Worm (Caenorhabditis elegans) whole organism, L1 larva: Measurements from ENCODE around the gene F13D12.3.

Source experiments
- C04F5.9 ChIP-seq: sonication (generic microtip); optimal IDR thresholded peaks from 2 replicates; lab custom pipeline; 2016; ENCODE audit warnings: missing genetic modification characterization, missing compliant biosample characterization
- C16A3.4 ChIP-seq: fragments of 150-350 bp; optimal IDR thresholded peaks from 2 replicates; lab custom pipeline; 2014; ENCODE audit warnings: missing biosample characterization, missing genetic modification characterization
- C34B4.2 ChIP-seq: sonication (generic microtip); optimal IDR thresholded peaks from 2 replicates; lab custom pipeline; 2017; ENCODE audit warnings: mild to moderate bottlenecking, missing genetic modification characterization, missing compliant biosample characterization
- aha-1 ChIP-seq: fragments of 150-350 bp; optimal IDR thresholded peaks from 2 replicates; lab custom pipeline; 2014; ENCODE audit warnings: missing biosample characterization, missing genetic modification characterization
- ama-1 ChIP-seq: fragments of 150-350 bp; optimal IDR thresholded peaks from 2 replicates; lab custom pipeline; 2014
- blmp-1 ChIP-seq: fragments of 150-350 bp; optimal IDR thresholded peaks from 2 replicates; lab custom pipeline; 2014; ENCODE audit warnings: missing biosample characterization, missing genetic modification characterization
- ceh-90 ChIP-seq: sonication (generic microtip); optimal IDR thresholded peaks from 2 replicates; lab custom pipeline; 2016; ENCODE audit warnings: missing genetic modification characterization, missing compliant biosample characterization
- dpl-1 ChIP-seq, 3 experiments: fragments of 150-350 bp in 2 of 3; sonication (generic microtip) in 1 of 3; optimal IDR thresholded peaks; 2 replicates each; lab custom pipeline; 2014 to 2017; ENCODE audit warnings: missing biosample characterization in 3 of 3, missing genetic modification characterization in 3 of 3, missing genetic modification reagents in 3 of 3
- efl-3 ChIP-seq: fragments of 200-800 bp; sonication (Bioruptor generic); optimal IDR thresholded peaks from 2 replicates; lab custom pipeline; 2018; ENCODE audit warnings: mild to moderate bottlenecking, missing genetic modification characterization, missing compliant biosample characterization
- egl-13 ChIP-seq: sonication (generic microtip); optimal IDR thresholded peaks from 2 replicates; lab custom pipeline; 2016; ENCODE audit warnings: missing genotype, missing genetic modification reagents, missing genetic modification characterization, missing compliant biosample characterization
- elt-3 ChIP-seq, 6 experiments: fragments of 150-350 bp in 1 of 6; sonication (generic microtip); optimal IDR thresholded peaks; 2 replicates each; lab custom pipeline; 2017 to 2018; ENCODE audit warnings: missing biosample characterization in 6 of 6, missing genetic modification characterization in 6 of 6, inconsistent platforms in 1 of 6
- fkh-10 ChIP-seq: sonication (generic microtip); optimal IDR thresholded peaks from 2 replicates; lab custom pipeline; 2017; ENCODE audit warnings: missing biosample characterization, missing genetic modification reagents, missing genetic modification characterization
- fkh-4 ChIP-seq: sonication (generic microtip); optimal IDR thresholded peaks from 2 replicates; lab custom pipeline; 2016; ENCODE audit warnings: missing compliant biosample characterization, missing genetic modification characterization, borderline replicate concordance
- fkh-8 ChIP-seq: sonication (generic microtip); optimal IDR thresholded peaks from 2 replicates; lab custom pipeline; 2016; ENCODE audit warnings: mild to moderate bottlenecking, missing genetic modification characterization, missing compliant biosample characterization
- hlh-4 ChIP-seq: sonication (generic microtip); optimal IDR thresholded peaks from 2 replicates; lab custom pipeline; 2016; ENCODE audit warnings: mild to moderate bottlenecking, missing genetic modification characterization, missing compliant biosample characterization
- hpl-2 ChIP-seq: fragments of 150-350 bp; optimal IDR thresholded peaks from 2 replicates; lab custom pipeline; 2014; ENCODE audit warnings: missing biosample characterization, missing genetic modification reagents, missing genetic modification characterization
- jun-1 ChIP-seq: fragments of 150-350 bp; optimal IDR thresholded peaks from 2 replicates; lab custom pipeline; 2014; ENCODE audit warnings: missing biosample characterization, missing genetic modification reagents, missing genetic modification characterization
- lin-13 ChIP-seq: fragments of 150-350 bp; optimal IDR thresholded peaks from 2 replicates; lab custom pipeline; 2014; ENCODE audit warnings: missing biosample characterization, missing genetic modification reagents, missing genetic modification characterization
- lin-14 ChIP-seq: fragments of 200-800 bp; sonication (Bioruptor generic); optimal IDR thresholded peaks from 2 replicates; lab custom pipeline; 2018; ENCODE audit warnings: mild to moderate bottlenecking, missing genetic modification characterization, moderate library complexity, missing compliant biosample characterization
- lin-35 ChIP-seq, 2 experiments: fragments of 150-350 bp; optimal IDR thresholded peaks; 2 replicates each; lab custom pipeline; 2014; ENCODE audit warnings: missing biosample characterization in 2 of 2, missing genetic modification characterization in 2 of 2, missing genetic modification reagents in 2 of 2
- lin-39 ChIP-seq: fragments of 150-350 bp; optimal IDR thresholded peaks from 2 replicates; lab custom pipeline; 2014; ENCODE audit warnings: missing biosample characterization, missing genetic modification reagents, missing genetic modification characterization
- lir-3 ChIP-seq: sonication (generic microtip); optimal IDR thresholded peaks from 2 replicates; lab custom pipeline; 2016; ENCODE audit warnings: mild to moderate bottlenecking, missing genetic modification characterization, moderate library complexity, missing compliant biosample characterization; ENCODE audit not compliant: poor library complexity
- mab-9 ChIP-seq: fragments of 200-800 bp; sonication (Bioruptor generic); IDR thresholded peaks from 2 replicates; pipeline ENCODE4 v1.3.6; 2022; ENCODE audit warnings: missing genetic modification reagents, missing genetic modification characterization, missing compliant biosample characterization
- mef-2 ChIP-seq: fragments of 150-350 bp; optimal IDR thresholded peaks from 2 replicates; lab custom pipeline; 2014; ENCODE audit warnings: missing biosample characterization, missing genetic modification characterization
- nhr-12 ChIP-seq: sonication (generic microtip); optimal IDR thresholded peaks from 2 replicates; lab custom pipeline; 2017; ENCODE audit warnings: missing biosample characterization, missing genetic modification characterization
- nhr-20 ChIP-seq: sonication (generic microtip); optimal IDR thresholded peaks from 2 replicates; lab custom pipeline; 2016; ENCODE audit warnings: mild to moderate bottlenecking, missing genetic modification characterization, missing compliant biosample characterization
- nhr-28 ChIP-seq: fragments of 150-350 bp; optimal IDR thresholded peaks from 2 replicates; lab custom pipeline; 2014; ENCODE audit warnings: missing biosample characterization, missing genetic modification characterization
- nhr-71 ChIP-seq: sonication (generic microtip); optimal IDR thresholded peaks from 2 replicates; lab custom pipeline; 2016; ENCODE audit warnings: mild to moderate bottlenecking, missing genetic modification characterization, moderate library complexity, missing compliant biosample characterization
- nhr-77 ChIP-seq: fragments of 150-350 bp; optimal IDR thresholded peaks from 2 replicates; lab custom pipeline; 2014; ENCODE audit warnings: missing biosample characterization, missing genetic modification characterization
- nhr-84 ChIP-seq: sonication (generic microtip); optimal IDR thresholded peaks from 2 replicates; lab custom pipeline; 2017; ENCODE audit warnings: missing biosample characterization, missing genetic modification characterization
- nhr-85 ChIP-seq: sonication (generic microtip); peaks from one replicate; lab custom pipeline; 2016; ENCODE audit warnings: missing genetic modification characterization, inconsistent platforms, missing compliant biosample characterization
- nhr-90 ChIP-seq: sonication (generic microtip); optimal IDR thresholded peaks from 2 replicates; lab custom pipeline; 2016; ENCODE audit warnings: mild to moderate bottlenecking, missing genetic modification characterization, missing compliant biosample characterization; ENCODE audit not compliant: poor library complexity
- pag-3 ChIP-seq: sonication (generic microtip); optimal IDR thresholded peaks from 2 replicates; lab custom pipeline; 2017; ENCODE audit warnings: missing genetic modification characterization, mild to moderate bottlenecking, missing compliant biosample characterization, antibody characterized with exemption, borderline replicate concordance; ENCODE audit not compliant: insufficient read depth
- pax-3 ChIP-seq: fragments of 200-800 bp; sonication (Bioruptor generic); optimal IDR thresholded peaks from 2 replicates; lab custom pipeline; 2018; ENCODE audit warnings: mild to moderate bottlenecking, missing genetic modification characterization, moderate library complexity, missing compliant biosample characterization
- pqm-1 ChIP-seq: sonication (generic microtip); optimal IDR thresholded peaks from 3 replicates; lab custom pipeline; 2017; ENCODE audit warnings: missing biosample characterization, missing genetic modification characterization
- rnt-1 ChIP-seq: sonication (generic microtip); optimal IDR thresholded peaks from 2 replicates; lab custom pipeline; 2016; ENCODE audit warnings: mild to moderate bottlenecking, missing genetic modification characterization, moderate library complexity, missing compliant biosample characterization
- snu-23 ChIP-seq: sonication (generic microtip); optimal IDR thresholded peaks from 2 replicates; lab custom pipeline; 2016; ENCODE audit warnings: missing genetic modification characterization, missing compliant biosample characterization
- sox-4 ChIP-seq: sonication (generic microtip); optimal IDR thresholded peaks from 2 replicates; lab custom pipeline; 2016; ENCODE audit warnings: missing genetic modification characterization, missing compliant biosample characterization
- sptf-1 ChIP-seq: fragments of 150-350 bp; optimal IDR thresholded peaks from 2 replicates; lab custom pipeline; 2014; ENCODE audit warnings: missing biosample characterization, missing genetic modification characterization
- sup-37 ChIP-seq: fragments of 200-800 bp; sonication (Bioruptor generic); optimal IDR thresholded peaks from 2 replicates; lab custom pipeline; 2018; ENCODE audit warnings: mild to moderate bottlenecking, missing genetic modification characterization, missing compliant biosample characterization
- swsn-7 ChIP-seq: sonication (generic microtip); optimal IDR thresholded peaks from 2 replicates; lab custom pipeline; 2016; ENCODE audit warnings: missing genetic modification characterization, missing compliant biosample characterization
- tbx-2 ChIP-seq: sonication (generic microtip); optimal IDR thresholded peaks from 2 replicates; lab custom pipeline; 2016; ENCODE audit warnings: missing genetic modification characterization, missing compliant biosample characterization
- tlp-1 ChIP-seq: fragments of 150-350 bp; optimal IDR thresholded peaks from 2 replicates; lab custom pipeline; 2014; ENCODE audit warnings: missing biosample characterization, missing genetic modification characterization
- unc-130 ChIP-seq: fragments of 150-350 bp; optimal IDR thresholded peaks from 2 replicates; lab custom pipeline; 2017; ENCODE audit warnings: missing biosample characterization, missing genetic modification characterization, inconsistent platforms
- unc-30 ChIP-seq: sonication (generic microtip); optimal IDR thresholded peaks from 2 replicates; lab custom pipeline; 2017; ENCODE audit warnings: missing biosample characterization, missing genetic modification characterization
- unc-62 ChIP-seq: fragments of 150-350 bp; optimal IDR thresholded peaks from 2 replicates; lab custom pipeline; 2014; ENCODE audit warnings: missing biosample characterization, missing genetic modification reagents, missing genetic modification characterization
- unc-86 ChIP-seq: sonication (generic microtip); optimal IDR thresholded peaks from 2 replicates; lab custom pipeline; 2016; ENCODE audit warnings: missing genetic modification characterization, missing compliant biosample characterization
- unc-98 ChIP-seq: fragments of 200-800 bp; sonication (Bioruptor generic); IDR thresholded peaks from 2 replicates; pipeline ENCODE4 v1.3.6; 2022; ENCODE audit warnings: missing genetic modification characterization, missing compliant biosample characterization
- vab-15 ChIP-seq: sonication (generic microtip); optimal IDR thresholded peaks from 2 replicates; lab custom pipeline; 2017; ENCODE audit warnings: missing genotype, mild to moderate bottlenecking, missing genetic modification characterization, missing compliant biosample characterization
- xbp-1 ChIP-seq: sonication (generic microtip); optimal IDR thresholded peaks from 2 replicates; lab custom pipeline; 2016; ENCODE audit warnings: missing genetic modification characterization, missing compliant biosample characterization
- ztf-11 ChIP-seq, 2 experiments: sonication (generic microtip); optimal IDR thresholded peaks; 2 replicates each; lab custom pipeline; 2016 to 2017; ENCODE audit warnings: missing genetic modification characterization in 2 of 2, missing biosample characterization in 1 of 2, missing compliant biosample characterization in 1 of 2
- ztf-4 ChIP-seq: fragments of 150-350 bp; optimal IDR thresholded peaks from 2 replicates; lab custom pipeline; 2014; ENCODE audit warnings: missing biosample characterization, missing genetic modification characterization

F13D12.3 gene

DNA sequence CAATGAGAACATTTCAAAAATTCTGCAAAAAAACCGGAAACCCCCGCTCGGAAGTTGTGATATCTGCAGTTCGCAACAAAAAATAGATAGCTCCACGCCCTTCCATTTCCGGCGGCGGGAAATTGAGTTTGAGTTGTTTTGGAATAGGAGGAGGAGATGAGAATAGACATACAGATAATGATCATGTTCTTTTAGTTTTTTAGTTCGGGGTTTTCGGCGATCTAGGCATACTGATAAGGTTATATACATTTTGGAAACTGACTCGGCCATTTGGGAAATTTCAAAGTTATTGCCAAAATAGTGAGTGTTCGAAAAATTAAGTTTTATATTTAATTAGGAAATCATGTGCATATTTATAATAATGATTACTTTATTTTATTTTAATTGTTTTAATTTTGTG lies 13.6 kb downstream of the F13D12.3 start:
- TF ChIP-seq lin-14 (GFP tag; lab: Kevin White, UChicago) (peak; percentile 44), fkh-10 (GFP tag; lab: Kevin White, UChicago) (no peak), nhr-85 (tag; lab: Kevin White, UChicago) (peak; percentile 29)

DNA sequence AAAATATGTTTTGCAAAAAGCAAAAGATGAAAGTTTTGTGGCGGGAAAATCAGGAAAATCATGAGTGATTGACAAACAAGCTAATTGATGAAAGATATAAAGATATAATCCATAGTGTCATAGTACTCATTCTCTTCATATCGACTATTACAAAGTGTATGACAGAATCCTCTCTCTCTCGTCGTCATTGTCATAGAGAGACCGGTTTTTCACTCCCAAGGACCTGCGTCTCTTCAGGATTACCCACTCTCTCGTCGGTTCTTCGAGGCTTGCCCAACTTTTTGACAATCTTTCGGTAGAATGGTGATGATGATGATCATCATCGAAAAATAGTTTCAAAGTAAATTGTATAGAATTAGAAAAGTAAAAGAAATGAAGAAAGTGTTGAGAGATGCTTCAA lies 17.1 kb downstream of the F13D12.3 start:
- no peak for TF ChIP-seq unc-30 (tag; lab: Kevin White, UChicago)
- TF ChIP-seq fkh-4: no peak
- TF ChIP-seq fkh-8 (tag; lab: Kevin White, UChicago): no peak
- no peak for TF ChIP-seq jun-1 (tag; lab: Kevin White, UChicago)
- no peak for TF ChIP-seq nhr-84 (tag; lab: Kevin White, UChicago)
- TF ChIP-seq lin-39 (tag; lab: Kevin White, UChicago): no peak
- no peak for TF ChIP-seq sup-37 (GFP tag; lab: Kevin White, UChicago)
- no peak for TF ChIP-seq ceh-90 (tag; lab: Kevin White, UChicago)
- TF ChIP-seq hlh-4 (tag; lab: Kevin White, UChicago): no peak
- peak; percentile 20 for TF ChIP-seq xbp-1
- TF ChIP-seq swsn-7: peak; percentile 22
- TF ChIP-seq efl-3 (GFP tag; lab: Kevin White, UChicago): no peak
- TF ChIP-seq blmp-1 (tag; lab: Kevin White, UChicago): peak; percentile 84
- no peak for TF ChIP-seq ztf-11 (tag; optimal IDR thresholded peaks at IDR 0.05; lab: Kevin White, UChicago)
- TF ChIP-seq lin-13: no peak
- TF ChIP-seq C16A3.4: no peak
- TF ChIP-seq nhr-85 (tag; lab: Kevin White, UChicago): peak; percentile 93
- no peak for TF ChIP-seq pag-3 (tag; lab: Kevin White, UChicago)
- peak in 1 of 3 experiments; percentile 30 for TF ChIP-seq dpl-1 (GFP tag; optimal IDR thresholded peaks at IDR 0.05; lab: Kevin White, UChicago)
- peak; percentile 69 for TF ChIP-seq ztf-4 (tag; lab: Kevin White, UChicago)
- TF ChIP-seq vab-15 (tag; lab: Kevin White, UChicago): no peak
- no peak for TF ChIP-seq mef-2 (tag; lab: Kevin White, UChicago)
- TF ChIP-seq nhr-77 (tag; lab: Kevin White, UChicago): no peak
- no peak for TF ChIP-seq aha-1 (tag; lab: Kevin White, UChicago)
- no peak for TF ChIP-seq mab-9 (GFP tag; lab: Robert Waterston, UW)
- no peak for TF ChIP-seq unc-62
- TF ChIP-seq C34B4.2 (tag; lab: Kevin White, UChicago): no peak
- no peak for TF ChIP-seq nhr-12 (tag; lab: Kevin White, UChicago)
- TF ChIP-seq unc-98 (GFP tag; lab: Robert Waterston, UW): no peak
- peak; percentile 74 for TF ChIP-seq nhr-71 (tag; lab: Kevin White, UChicago)
- TF ChIP-seq pqm-1 (tag; lab: Kevin White, UChicago): no peak
- TF ChIP-seq pax-3 (tag; lab: Kevin White, UChicago): no peak
- TF ChIP-seq lin-35 (GFP tag; optimal IDR thresholded peaks at IDR 0.05; lab: Kevin White, UChicago): peak in 1 of 2 experiments; percentile 47
- TF ChIP-seq C04F5.9 (tag; lab: Kevin White, UChicago): no peak
- TF ChIP-seq rnt-1 (tag; lab: Kevin White, UChicago): peak; percentile 20
- TF ChIP-seq tbx-2 (tag; lab: Kevin White, UChicago): peak; percentile 57
- no peak for TF ChIP-seq unc-86
- no peak for TF ChIP-seq ama-1 (lab: Kevin White, UChicago)
- TF ChIP-seq egl-13 (tag; lab: Kevin White, UChicago): no peak
- no peak for TF ChIP-seq nhr-28 (tag; lab: Kevin White, UChicago)
- no peak for TF ChIP-seq hpl-2 (GFP tag; lab: Kevin White, UChicago)
- TF ChIP-seq snu-23 (GFP tag; lab: Kevin White, UChicago): peak; percentile 79
- TF ChIP-seq nhr-20: peak; percentile 74
- TF ChIP-seq sptf-1 (tag; lab: Kevin White, UChicago): no peak
- TF ChIP-seq elt-3 (tag; optimal IDR thresholded peaks at IDR 0.05; lab: Kevin White, UChicago): peak in 4 of 6 experiments; percentile 9 to 75 (median 52)
- no peak for TF ChIP-seq sox-4 (tag; lab: Kevin White, UChicago)
- no peak for TF ChIP-seq tlp-1 (tag; lab: Kevin White, UChicago)
- peak; percentile 23 for TF ChIP-seq lir-3 (tag; lab: Kevin White, UChicago)
- peak; percentile 62 for TF ChIP-seq nhr-90 (tag; lab: Kevin White, UChicago)
- TF ChIP-seq unc-130 (tag; lab: Kevin White, UChicago): no peak
